Worm (Caenorhabditis elegans) whole organism, late embryonic: ENCODE results near the gene F25F2.1.

Experiments used
- F13H6.1 ChIP-seq: sonication (generic microtip); optimal IDR thresholded peaks from 2 replicates; lab custom pipeline; 2016; ENCODE audit warnings: missing genetic modification characterization, missing compliant biosample characterization
- K09A11.1 ChIP-seq: sonication (generic microtip); optimal IDR thresholded peaks from 2 replicates; lab custom pipeline; 2017; ENCODE audit warnings: antibody characterized with exemption, mild to moderate bottlenecking, missing genetic modification characterization, missing compliant biosample characterization; ENCODE audit not compliant: insufficient read depth
- ahr-1 ChIP-seq: sonication (generic microtip); optimal IDR thresholded peaks from 2 replicates; lab custom pipeline; 2016; ENCODE audit warnings: missing genetic modification characterization, missing compliant biosample characterization
- ama-1 ChIP-seq: fragments of 150-350 bp; optimal IDR thresholded peaks from 2 replicates; lab custom pipeline; 2014
- ceh-22 ChIP-seq: sonication (generic microtip); optimal IDR thresholded peaks from 2 replicates; lab custom pipeline; 2017; ENCODE audit warnings: missing biosample characterization, missing genetic modification characterization
- ceh-34 ChIP-seq: sonication (generic microtip); optimal IDR thresholded peaks from 2 replicates; lab custom pipeline; 2016; ENCODE audit warnings: mild to moderate bottlenecking, missing genetic modification characterization, missing compliant biosample characterization
- ceh-45 ChIP-seq: fragments of 200-800 bp; sonication (Bioruptor generic); IDR thresholded peaks from 2 replicates; pipeline ENCODE4 v1.3.6; 2022; ENCODE audit warnings: missing genetic modification reagents, missing genetic modification characterization, missing compliant biosample characterization
- lin-11 ChIP-seq: fragments of 200-800 bp; sonication (Bioruptor generic); optimal IDR thresholded peaks from 2 replicates; lab custom pipeline; 2018; ENCODE audit warnings: mild to moderate bottlenecking, missing genetic modification characterization, missing compliant biosample characterization
- pax-1 ChIP-seq: fragments of 150-350 bp; optimal IDR thresholded peaks from 2 replicates; lab custom pipeline; 2014; ENCODE audit warnings: missing biosample characterization, missing genetic modification characterization
- pqm-1 ChIP-seq: sonication (generic microtip); optimal IDR thresholded peaks from 2 replicates; lab custom pipeline; 2016; ENCODE audit warnings: missing genetic modification characterization, missing compliant biosample characterization
- tbx-7 ChIP-seq: sonication (generic microtip); optimal IDR thresholded peaks from 2 replicates; lab custom pipeline; 2016; ENCODE audit warnings: missing genotype, missing genetic modification characterization, missing compliant biosample characterization

DNA sequence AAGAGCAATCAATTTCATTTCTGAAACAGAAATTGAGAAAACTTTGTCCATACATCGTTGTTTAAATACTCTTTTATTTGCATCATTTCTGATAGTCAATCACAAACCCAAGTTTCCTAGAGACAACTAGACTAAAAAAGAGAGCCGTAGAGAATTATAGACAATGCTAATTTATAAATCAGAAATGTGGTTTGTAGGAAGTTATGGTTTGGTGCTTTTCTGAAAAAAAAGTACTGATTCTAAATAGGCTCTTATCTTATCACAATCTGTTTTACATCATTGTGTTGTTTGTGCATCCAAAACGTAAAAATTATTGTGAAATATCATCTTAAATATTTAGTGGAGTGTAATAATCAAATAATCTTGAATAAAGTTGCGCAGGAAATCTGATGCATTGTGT lies 31.9 kb downstream of the F25F2.1 start, which contains the start of gene ugt-62:
- TF ChIP-seq pax-1 (tag; lab: Kevin White, UChicago) = no peak
- no peak for TF ChIP-seq ceh-34 (tag; lab: Kevin White, UChicago)
- TF ChIP-seq F13H6.1 (tag; lab: Kevin White, UChicago) = no peak
- TF ChIP-seq ceh-45 = no peak
- TF ChIP-seq ahr-1 = no peak
- TF ChIP-seq ama-1 (lab: Kevin White, UChicago) = no peak
- TF ChIP-seq K09A11.1 (tag; lab: Kevin White, UChicago) = no peak
- TF ChIP-seq pqm-1 (tag; lab: Kevin White, UChicago) = no peak
- no peak for TF ChIP-seq ceh-22 (tag; lab: Kevin White, UChicago)
- TF ChIP-seq tbx-7 (tag; lab: Kevin White, UChicago) = no peak
- TF ChIP-seq lin-11 (tag; lab: Kevin White, UChicago) = no peak
